Fruit fly (Drosophila melanogaster): Measurements from ENCODE around the gene Dci.

Gene Dci

DNA sequence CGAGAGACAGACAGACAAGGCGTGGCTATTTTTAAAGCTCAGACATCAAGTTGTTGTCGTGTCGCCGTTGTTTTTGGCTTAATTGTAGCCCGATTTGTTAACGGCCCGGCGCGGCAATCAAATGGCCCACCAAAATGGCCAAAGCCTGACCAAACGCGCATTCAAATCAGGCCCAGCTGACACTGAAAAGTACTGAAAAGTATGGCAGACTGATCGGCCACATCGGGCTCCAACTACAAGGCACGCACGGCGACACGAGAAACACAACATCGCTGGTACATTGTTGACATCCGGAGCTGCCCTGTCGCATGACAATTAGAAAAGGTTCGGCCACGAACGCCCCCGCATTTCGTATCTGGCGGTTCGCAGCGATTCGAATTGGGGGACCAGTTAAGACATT lies 39.3 kb upstream of the Dci start (continued):
- TF ChIP-seq sr (GFP tag; IDR thresholded peaks at IDR 0.05) (peak; percentile 44; the same call in 1 of the 3 replicates), CG10321 (GFP tag; IDR thresholded peaks at IDR 0.05) (no peak), slp2 (GFP tag; optimal IDR thresholded peaks at IDR 0.05) (no peak), otp (GFP tag; IDR thresholded peaks at IDR 0.05) (no peak), Stat92E (GFP tag; optimal IDR thresholded peaks at IDR 0.05) (no peak), CG7372 (GFP tag; IDR thresholded peaks at IDR 0.05) (no peak), Deaf1 (tag; optimal IDR thresholded peaks at IDR 0.05) (peak; percentile 28), az2 (GFP tag; optimal IDR thresholded peaks at IDR 0.05) (no peak), nmo (GFP tag; optimal IDR thresholded peaks at IDR 0.05) (no peak), Tbp (GFP tag; optimal IDR thresholded peaks at IDR 0.05) (no peak), Ssrp (tag; optimal IDR thresholded peaks at IDR 0.05) (no peak), lilli (GFP tag; optimal IDR thresholded peaks at IDR 0.05) (no peak), sug (tag; optimal IDR thresholded peaks at IDR 0.05) (no peak), maf-S (GFP tag; optimal IDR thresholded peaks at IDR 0.05) (no peak), sd (tag; optimal IDR thresholded peaks at IDR 0.05) (no peak), dmrt99B (tag; optimal IDR thresholded peaks at IDR 0.05) (no peak), Dad (GFP tag; optimal IDR thresholded peaks at IDR 0.05) (no peak), stwl (tag; optimal IDR thresholded peaks at IDR 0.05) (no peak), sima (GFP tag; optimal IDR thresholded peaks at IDR 0.05) (no peak), HLH4C (GFP tag; IDR thresholded peaks at IDR 0.05; ENCODE audit: partially characterized antibody) (no peak), peb (GFP tag; IDR thresholded peaks at IDR 0.05) (no peak), Camta (GFP tag; optimal IDR thresholded peaks at IDR 0.05) (no peak), CG12299 (tag; optimal IDR thresholded peaks at IDR 0.05) (no peak), CG18764 (GFP tag; optimal IDR thresholded peaks at IDR 0.05) (no peak), CG31365 (tag; optimal IDR thresholded peaks at IDR 0.05) (no peak), Bgb (GFP tag; IDR thresholded peaks at IDR 0.05; ENCODE audit: partially characterized antibody) (no peak), CG4404 (GFP tag; IDR thresholded peaks at IDR 0.05) (no peak), CG7963 (GFP tag; IDR thresholded peaks at IDR 0.05; ENCODE audit: partially characterized antibody) (no peak), repo (GFP tag; optimal IDR thresholded peaks at IDR 0.05) (no peak), CG2116 (GFP tag; optimal IDR thresholded peaks at IDR 0.05) (no peak), bowl (GFP tag; IDR thresholded peaks at IDR 0.05) (no peak), nerfin-1 (tag; optimal IDR thresholded peaks at IDR 0.05) (no peak), Sox102F (GFP tag; optimal IDR thresholded peaks at IDR 0.05) (no peak), CG7745 (tag; optimal IDR thresholded peaks at IDR 0.05) (no peak), pan (optimal IDR thresholded peaks at IDR 0.05) (no peak), pan (GFP tag; optimal IDR thresholded peaks at IDR 0.05 in 1 of 2, IDR thresholded peaks at IDR 0.05 in 1 of 2) (no peak), CG8290 (GFP tag; optimal IDR thresholded peaks at IDR 0.05) (no peak), CG8290 (tag; optimal IDR thresholded peaks at IDR 0.05) (no peak), E2f2 (GFP tag; IDR thresholded peaks at IDR 0.05) (no peak), CG17912 (GFP tag; optimal IDR thresholded peaks at IDR 0.05) (no peak), Dfd (GFP tag; optimal IDR thresholded peaks at IDR 0.05) (no peak), CG12942 (GFP tag; optimal IDR thresholded peaks at IDR 0.05) (no peak), CG12769 (tag; optimal IDR thresholded peaks at IDR 0.05) (peak; percentile 17), Mes4 (GFP tag; optimal IDR thresholded peaks at IDR 0.05) (no peak), zfh1 (GFP tag; IDR thresholded peaks at IDR 0.05) (0 out of 3 replicates have a peak, but pooled peaks have one; percentile 31), Rfx (GFP tag; IDR thresholded peaks at IDR 0.05) (no peak), NFAT (GFP tag; IDR thresholded peaks at IDR 0.05) (no peak), bbx (GFP tag; IDR thresholded peaks at IDR 0.05; ENCODE audit: partially characterized antibody) (no peak), dati (GFP tag; IDR thresholded peaks at IDR 0.05) (no peak), amos (GFP tag; IDR thresholded peaks at IDR 0.05; ENCODE audit: partially characterized antibody) (no peak), CG33213 (GFP tag; optimal IDR thresholded peaks at IDR 0.05) (no peak), CG15514 (GFP tag; optimal IDR thresholded peaks at IDR 0.05) (no peak)

Measured in whole organism, embryonic.